Worm (Caenorhabditis elegans) whole organism, L3 larva: Measurements from ENCODE around the gene sql-1.
A peak's percentile ranks its signal among the peaks of the same experiment; 100 is the strongest.

Experiments used
- R02D3.7 ChIP-seq: fragments of 150-350 bp; optimal IDR thresholded peaks from 2 replicates; lab custom pipeline; 2014; ENCODE audit warnings: missing biosample characterization, missing genetic modification characterization
- ZK546.5 ChIP-seq: sonication (generic microtip); optimal IDR thresholded peaks from 2 replicates; lab custom pipeline; 2017; ENCODE audit warnings: missing biosample characterization, missing genetic modification characterization
- aly-2 ChIP-seq: fragments of 150-350 bp; optimal IDR thresholded peaks from 2 replicates; lab custom pipeline; 2014; ENCODE audit warnings: missing biosample characterization, missing genetic modification characterization
- ama-1 ChIP-seq: fragments of 150-350 bp; optimal IDR thresholded peaks from 2 replicates; lab custom pipeline; 2018
- ceh-16 ChIP-seq: sonication (generic microtip); optimal IDR thresholded peaks from 2 replicates; lab custom pipeline; 2017; ENCODE audit warnings: missing biosample characterization, missing genetic modification characterization
- ceh-28 ChIP-seq: fragments of 150-350 bp; optimal IDR thresholded peaks from 2 replicates; lab custom pipeline; 2014; ENCODE audit warnings: missing biosample characterization, missing genetic modification reagents, missing genetic modification characterization
- ceh-82 ChIP-seq: fragments of 150-350 bp; optimal IDR thresholded peaks from 2 replicates; lab custom pipeline; 2014; ENCODE audit warnings: missing biosample characterization, missing genetic modification characterization
- ceh-9 ChIP-seq: sonication (generic microtip); optimal IDR thresholded peaks from 2 replicates; lab custom pipeline; 2018; ENCODE audit warnings: missing biosample characterization, missing genetic modification characterization
- daf-12 ChIP-seq: fragments of 150-350 bp; optimal IDR thresholded peaks from 2 replicates; lab custom pipeline; 2014; ENCODE audit warnings: missing biosample characterization, missing genetic modification reagents, missing genetic modification characterization
- egl-27 ChIP-seq: sonication (generic microtip); optimal IDR thresholded peaks from 4 replicates; lab custom pipeline; 2017; ENCODE audit warnings: missing biosample characterization, missing genetic modification reagents, missing genetic modification characterization
- egl-5 ChIP-seq: fragments of 150-350 bp; optimal IDR thresholded peaks from 2 replicates; lab custom pipeline; 2017; ENCODE audit warnings: missing biosample characterization, missing genetic modification reagents, missing genetic modification characterization, inconsistent platforms
- elt-1 ChIP-seq: fragments of 150-350 bp; optimal IDR thresholded peaks from 2 replicates; lab custom pipeline; 2014; ENCODE audit warnings: missing biosample characterization, missing genetic modification characterization
- elt-2 ChIP-seq: sonication (generic microtip); optimal IDR thresholded peaks from 2 replicates; lab custom pipeline; 2016; ENCODE audit warnings: missing genetic modification reagents, mild to moderate bottlenecking, missing genetic modification characterization, missing compliant biosample characterization
- elt-3 ChIP-seq, 3 experiments: fragments of 150-350 bp in 1 of 3; sonication (generic microtip) in 2 of 3; optimal IDR thresholded peaks; 2 replicates in 2 of 3; 4 replicates in 1 of 3; lab custom pipeline; 2014 to 2017; ENCODE audit warnings: missing biosample characterization in 3 of 3, missing genetic modification characterization in 3 of 3
- eor-1 ChIP-seq, 2 experiments: fragments of 150-350 bp; optimal IDR thresholded peaks; 2 replicates each; lab custom pipeline; 2014 to 2018; ENCODE audit warnings: missing biosample characterization in 2 of 2, missing genetic modification characterization in 2 of 2
- fkh-10 ChIP-seq: sonication (generic microtip); optimal IDR thresholded peaks from 2 replicates; lab custom pipeline; 2017; ENCODE audit warnings: missing biosample characterization, missing genetic modification reagents, missing genetic modification characterization
- fkh-2 ChIP-seq: fragments of 150-350 bp; optimal IDR thresholded peaks from 2 replicates; lab custom pipeline; 2014; ENCODE audit warnings: missing biosample characterization, missing genetic modification reagents, missing genetic modification characterization
- fos-1 ChIP-seq: fragments of 150-350 bp; optimal IDR thresholded peaks from 2 replicates; lab custom pipeline; 2014; ENCODE audit warnings: missing biosample characterization, missing genetic modification characterization
- hmg-11 ChIP-seq: sonication (generic microtip); optimal IDR thresholded peaks from 2 replicates; lab custom pipeline; 2016; ENCODE audit warnings: missing genetic modification characterization, missing compliant biosample characterization
- jun-1 ChIP-seq: fragments of 150-350 bp; optimal IDR thresholded peaks from 2 replicates; lab custom pipeline; 2014; ENCODE audit warnings: missing biosample characterization, missing genetic modification reagents, missing genetic modification characterization
- lin-15B ChIP-seq: fragments of 150-350 bp; optimal IDR thresholded peaks from 2 replicates; lab custom pipeline; 2014; ENCODE audit warnings: missing biosample characterization, missing genetic modification characterization
- lin-39 ChIP-seq: fragments of 150-350 bp; optimal IDR thresholded peaks from 2 replicates; lab custom pipeline; 2018; ENCODE audit warnings: missing biosample characterization, missing genetic modification reagents, missing genetic modification characterization
- lsy-12 ChIP-seq: sonication (generic microtip); optimal IDR thresholded peaks from 2 replicates; lab custom pipeline; 2016; ENCODE audit warnings: mild to moderate bottlenecking, missing genetic modification characterization, missing compliant biosample characterization
- mdl-1 ChIP-seq: fragments of 150-350 bp; optimal IDR thresholded peaks from 2 replicates; lab custom pipeline; 2014; ENCODE audit warnings: missing biosample characterization, missing genetic modification characterization
- mml-1 ChIP-seq: fragments of 150-350 bp; sonication (generic microtip); optimal IDR thresholded peaks from 3 replicates; lab custom pipeline; 2014; ENCODE audit warnings: missing biosample characterization, missing genetic modification characterization
- nfya-1 ChIP-seq: sonication (generic microtip); optimal IDR thresholded peaks from 2 replicates; lab custom pipeline; 2017; ENCODE audit warnings: missing genetic modification characterization, mild to moderate bottlenecking, missing compliant biosample characterization, antibody characterized with exemption, moderate library complexity; ENCODE audit not compliant: insufficient read depth
- nhr-11 ChIP-seq: fragments of 150-350 bp; optimal IDR thresholded peaks from 2 replicates; lab custom pipeline; 2014; ENCODE audit warnings: missing biosample characterization, missing genetic modification characterization
- nhr-12 ChIP-seq: fragments of 150-350 bp; optimal IDR thresholded peaks from 2 replicates; lab custom pipeline; 2014; ENCODE audit warnings: missing biosample characterization, missing genetic modification characterization
- nhr-23 ChIP-seq: fragments of 150-350 bp; optimal IDR thresholded peaks from 2 replicates; lab custom pipeline; 2014; ENCODE audit warnings: missing biosample characterization, missing genetic modification reagents, missing genetic modification characterization
- nhr-237 ChIP-seq: fragments of 150-350 bp; optimal IDR thresholded peaks from 2 replicates; lab custom pipeline; 2014; ENCODE audit warnings: missing biosample characterization, missing genetic modification characterization
- nhr-25 ChIP-seq: sonication (generic microtip); optimal IDR thresholded peaks from 2 replicates; lab custom pipeline; 2017; ENCODE audit warnings: missing biosample characterization, missing genetic modification characterization
- nhr-28 ChIP-seq: fragments of 150-350 bp; optimal IDR thresholded peaks from 2 replicates; lab custom pipeline; 2014; ENCODE audit warnings: missing biosample characterization, missing genetic modification characterization
- nhr-43 ChIP-seq: sonication (generic microtip); optimal IDR thresholded peaks from 2 replicates; lab custom pipeline; 2016; ENCODE audit warnings: mild to moderate bottlenecking, missing genetic modification characterization, missing compliant biosample characterization; ENCODE audit not compliant: poor library complexity, severe bottlenecking
- nhr-67 ChIP-seq: fragments of 150-350 bp; optimal IDR thresholded peaks from 2 replicates; lab custom pipeline; 2014; ENCODE audit warnings: missing biosample characterization, missing genetic modification characterization
- nhr-76 ChIP-seq: fragments of 150-350 bp; sonication (generic microtip); optimal IDR thresholded peaks from 5 replicates; lab custom pipeline; 2014; ENCODE audit warnings: missing biosample characterization, missing genetic modification characterization
- nhr-77 ChIP-seq: fragments of 150-350 bp; optimal IDR thresholded peaks from 2 replicates; lab custom pipeline; 2014; ENCODE audit warnings: missing biosample characterization, missing genetic modification characterization
- pha-4 ChIP-seq: fragments of 150-350 bp; optimal IDR thresholded peaks from 2 replicates; lab custom pipeline; 2014; ENCODE audit warnings: missing biosample characterization, missing genetic modification reagents, missing genetic modification characterization
- pqm-1 ChIP-seq: fragments of 150-350 bp; optimal IDR thresholded peaks from 2 replicates; lab custom pipeline; 2017; ENCODE audit warnings: missing biosample characterization, missing genetic modification characterization, inconsistent platforms
- sea-2 ChIP-seq: fragments of 150-350 bp; sonication (generic microtip); optimal IDR thresholded peaks from 4 replicates; lab custom pipeline; 2014; ENCODE audit warnings: missing biosample characterization, missing genetic modification reagents, missing genetic modification characterization
- skn-1 ChIP-seq: fragments of 150-350 bp; optimal IDR thresholded peaks from 2 replicates; lab custom pipeline; 2014; ENCODE audit warnings: missing biosample characterization, missing genetic modification characterization
- snpc-4 ChIP-seq: fragments of 150-350 bp; optimal IDR thresholded peaks from 2 replicates; lab custom pipeline; 2014; ENCODE audit warnings: missing biosample characterization, missing genetic modification characterization
- tbx-2 ChIP-seq: sonication (generic microtip); optimal IDR thresholded peaks from 2 replicates; lab custom pipeline; 2016; ENCODE audit warnings: mild to moderate bottlenecking, missing genetic modification characterization, missing compliant biosample characterization
- unc-39 ChIP-seq: sonication (generic microtip); optimal IDR thresholded peaks from 4 replicates; lab custom pipeline; 2017; ENCODE audit warnings: missing biosample characterization, missing genetic modification characterization
- unc-62 ChIP-seq: fragments of 150-350 bp; sonication (generic microtip); optimal IDR thresholded peaks from 4 replicates; lab custom pipeline; 2014; ENCODE audit warnings: missing biosample characterization, missing genetic modification reagents, missing genetic modification characterization
- zag-1 ChIP-seq: fragments of 150-350 bp; optimal IDR thresholded peaks from 2 replicates; lab custom pipeline; 2014; ENCODE audit warnings: missing biosample characterization, missing genetic modification characterization
- ztf-11 ChIP-seq: fragments of 150-350 bp; optimal IDR thresholded peaks from 2 replicates; lab custom pipeline; 2014; ENCODE audit warnings: missing biosample characterization, missing genetic modification characterization
- ztf-4 ChIP-seq: fragments of 150-350 bp; optimal IDR thresholded peaks from 2 replicates; lab custom pipeline; 2014; ENCODE audit warnings: missing biosample characterization, missing genetic modification characterization

Gene sql-1

ce11 chrIII:12558097-12558594 lies 58.8 kb downstream of the sql-1 start:
- peak; percentile 55 for TF ChIP-seq mdl-1 (tag; lab: Kevin White, UChicago)
- no peak for TF ChIP-seq R02D3.7 (tag; lab: Kevin White, UChicago)
- no peak for TF ChIP-seq mml-1 (tag; lab: Kevin White, UChicago)
- TF ChIP-seq snpc-4, result no peak
- peak; percentile 50 for TF ChIP-seq ceh-28 (tag; lab: Kevin White, UChicago)
- TF ChIP-seq tbx-2 (tag; lab: Kevin White, UChicago), result peak; percentile 58
- peak; percentile 10 for TF ChIP-seq egl-5 (tag; lab: Kevin White, UChicago)
- no peak for TF ChIP-seq nhr-76 (tag; lab: Kevin White, UChicago)
- TF ChIP-seq ceh-9 (tag; lab: Kevin White, UChicago), result no peak
- TF ChIP-seq nhr-23 (tag; lab: Kevin White, UChicago), result no peak
- no peak for TF ChIP-seq ztf-4
- TF ChIP-seq unc-62 (GFP tag; lab: Kevin White, UChicago), result no peak
- TF ChIP-seq nhr-12 (tag; lab: Kevin White, UChicago), result no peak
- peak; percentile 71 for TF ChIP-seq elt-2
- TF ChIP-seq fkh-10 (GFP tag; lab: Kevin White, UChicago), result peak; percentile 81
- TF ChIP-seq fkh-2 (tag; lab: Kevin White, UChicago), result no peak
- TF ChIP-seq lsy-12 (tag; lab: Kevin White, UChicago), result peak; percentile 29
- TF ChIP-seq eor-1 (tag; optimal IDR thresholded peaks at IDR 0.05; lab: Kevin White, UChicago), result no peak
- TF ChIP-seq jun-1 (tag; lab: Kevin White, UChicago), result no peak
- peak; percentile 92 for TF ChIP-seq lin-39
- peak; percentile 59 for TF ChIP-seq lin-15B (tag; lab: Kevin White, UChicago)
- peak; percentile 73 for TF ChIP-seq pqm-1 (tag; lab: Kevin White, UChicago)
- no peak for TF ChIP-seq skn-1
- no peak for TF ChIP-seq nhr-77 (tag; lab: Kevin White, UChicago)
- TF ChIP-seq hmg-11, result peak; percentile 71
- no peak for TF ChIP-seq nhr-28
- TF ChIP-seq nfya-1 (tag; lab: Kevin White, UChicago), result peak; percentile 85
- no peak for TF ChIP-seq ZK546.5 (tag; lab: Kevin White, UChicago)
- TF ChIP-seq daf-12, result no peak
- TF ChIP-seq unc-39 (tag; lab: Kevin White, UChicago), result no peak
- no peak for TF ChIP-seq ztf-11 (tag; lab: Kevin White, UChicago)
- no peak for TF ChIP-seq fos-1 (tag; lab: Kevin White, UChicago)
- TF ChIP-seq elt-1 (tag; lab: Kevin White, UChicago), result no peak
- no peak for TF ChIP-seq nhr-25 (tag; lab: Kevin White, UChicago)
- TF ChIP-seq nhr-67 (tag; lab: Kevin White, UChicago), result no peak
- TF ChIP-seq zag-1, result no peak
- TF ChIP-seq ceh-82 (tag; lab: Kevin White, UChicago), result no peak
- TF ChIP-seq sea-2 (GFP tag; lab: Kevin White, UChicago), result no peak
- TF ChIP-seq nhr-11 (tag; lab: Kevin White, UChicago), result peak; percentile 35
- no peak for TF ChIP-seq egl-27 (tag; lab: Kevin White, UChicago)
- TF ChIP-seq elt-3 (tag; optimal IDR thresholded peaks at IDR 0.05; lab: Kevin White, UChicago), result no peak
- TF ChIP-seq nhr-237, result no peak
- no peak for TF ChIP-seq nhr-43 (tag; lab: Kevin White, UChicago)
- no peak for TF ChIP-seq aly-2 (tag; lab: Kevin White, UChicago)
- TF ChIP-seq ceh-16 (tag; lab: Kevin White, UChicago), result no peak
- TF ChIP-seq ama-1, result no peak
- peak; percentile 84 for TF ChIP-seq pha-4 (tag; lab: Kevin White, UChicago)
